Worm (Caenorhabditis elegans) whole organism, midembryonic: ENCODE data around the gene W09G12.9.

ENCODE experiments used
- cog-1 ChIP-seq: sonication (generic microtip); optimal IDR thresholded peaks from 2 replicates; lab custom pipeline; 2016; ENCODE audit warnings: missing genetic modification characterization, missing compliant biosample characterization
- flt-1 ChIP-seq: fragments of 200-800 bp; sonication (Bioruptor generic); IDR thresholded peaks from 2 replicates; pipeline ENCODE4 v1.3.6; 2022; ENCODE audit warnings: missing genetic modification characterization, missing compliant biosample characterization
- klf-2 ChIP-seq: fragments of 200-800 bp; sonication (Bioruptor generic); conservative IDR thresholded peaks from 2 replicates; pipeline ENCODE4 v1.3.6; 2022; ENCODE audit warnings: missing genetic modification reagents, missing genetic modification characterization, missing compliant biosample characterization
- med-1 ChIP-seq: sonication (generic microtip); optimal IDR thresholded peaks from 2 replicates; lab custom pipeline; 2017; ENCODE audit warnings: missing genetic modification characterization, mild to moderate bottlenecking, missing compliant biosample characterization, antibody characterized with exemption, missing genetic modification reagents; ENCODE audit not compliant: insufficient read depth
- ref-1 ChIP-seq: fragments of 200-800 bp; sonication (Bioruptor generic); conservative IDR thresholded peaks from 2 replicates; pipeline ENCODE4 v1.3.6; 2022; ENCODE audit warnings: missing genetic modification reagents, missing genetic modification characterization, missing compliant biosample characterization
- ztf-23 ChIP-seq: fragments of 200-800 bp; sonication (Bioruptor generic); IDR thresholded peaks from 2 replicates; pipeline ENCODE4 v1.3.6; 2022; ENCODE audit warnings: missing genetic modification reagents, missing genetic modification characterization, missing compliant biosample characterization

DNA sequence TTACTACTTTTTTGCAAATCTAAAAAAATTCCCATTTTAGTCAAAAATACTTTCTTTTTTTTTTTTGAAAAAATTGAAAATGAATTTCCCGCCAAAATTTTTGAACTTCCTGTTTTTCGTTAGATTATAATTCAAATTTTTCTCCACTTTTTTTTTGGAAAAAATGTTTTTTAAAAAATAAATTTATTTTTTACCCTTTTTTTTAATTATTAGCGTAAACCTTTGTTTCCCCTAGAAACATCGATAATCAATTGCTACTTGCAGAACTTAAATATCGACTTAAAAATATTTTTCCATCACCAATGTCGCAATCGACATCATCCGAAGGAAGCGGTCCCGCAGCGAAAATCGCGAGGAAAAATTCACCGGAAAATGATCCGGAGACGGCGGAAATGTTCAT, 46.0 kb upstream of the W09G12.9 start, which contains the start of gene cec-2:
- no peak for TF ChIP-seq flt-1
- TF ChIP-seq ztf-23 (GFP tag; lab: Robert Waterston, UW), result no peak
- no peak for TF ChIP-seq cog-1
- no peak for TF ChIP-seq klf-2 (GFP tag; lab: Robert Waterston, UW)
- TF ChIP-seq ref-1 (GFP tag; lab: Robert Waterston, UW), result no peak
- TF ChIP-seq med-1, result no peak
